Worm (Caenorhabditis elegans) whole organism, L1 larva: ENCODE measurements around the gene fbxa-44.
A peak's percentile ranks its signal among the peaks of the same experiment; 100 is the strongest.

Experiments
- C16A3.4 ChIP-seq: fragments of 150-350 bp; optimal IDR thresholded peaks from 2 replicates; lab custom pipeline; 2014; ENCODE audit warnings: missing biosample characterization, missing genetic modification characterization
- C34B4.2 ChIP-seq: sonication (generic microtip); optimal IDR thresholded peaks from 2 replicates; lab custom pipeline; 2017; ENCODE audit warnings: mild to moderate bottlenecking, missing genetic modification characterization, missing compliant biosample characterization
- F16B12.6 ChIP-seq: fragments of 150-350 bp; optimal IDR thresholded peaks from 2 replicates; lab custom pipeline; 2014; ENCODE audit warnings: missing biosample characterization, missing genetic modification characterization
- Y116A8C.19 ChIP-seq: sonication (generic microtip); optimal IDR thresholded peaks from 2 replicates; lab custom pipeline; 2016; ENCODE audit warnings: missing compliant biosample characterization, missing genetic modification characterization, borderline replicate concordance
- aha-1 ChIP-seq: fragments of 150-350 bp; optimal IDR thresholded peaks from 2 replicates; lab custom pipeline; 2014; ENCODE audit warnings: missing biosample characterization, missing genetic modification characterization
- ama-1 ChIP-seq: fragments of 150-350 bp; optimal IDR thresholded peaks from 2 replicates; lab custom pipeline; 2014
- blmp-1 ChIP-seq: fragments of 150-350 bp; optimal IDR thresholded peaks from 2 replicates; lab custom pipeline; 2014; ENCODE audit warnings: missing biosample characterization, missing genetic modification characterization
- ceh-82 ChIP-seq, 3 experiments: fragments of 150-350 bp in 1 of 3; sonication (generic microtip) in 2 of 3; optimal IDR thresholded peaks; 2 replicates each; lab custom pipeline; 2014 to 2017; ENCODE audit warnings: missing biosample characterization in 3 of 3, missing genetic modification characterization in 3 of 3
- ceh-90 ChIP-seq: sonication (generic microtip); optimal IDR thresholded peaks from 2 replicates; lab custom pipeline; 2016; ENCODE audit warnings: missing genetic modification characterization, missing compliant biosample characterization
- elt-2 ChIP-seq: sonication (generic microtip); optimal IDR thresholded peaks from 2 replicates; lab custom pipeline; 2016; ENCODE audit warnings: missing genetic modification characterization, mild to moderate bottlenecking, inconsistent platforms, missing compliant biosample characterization, missing genetic modification reagents
- elt-3 ChIP-seq, 6 experiments: fragments of 150-350 bp in 1 of 6; sonication (generic microtip); optimal IDR thresholded peaks; 2 replicates each; lab custom pipeline; 2017 to 2018; ENCODE audit warnings: missing biosample characterization in 6 of 6, missing genetic modification characterization in 6 of 6, inconsistent platforms in 1 of 6
- ets-5 ChIP-seq: fragments of 200-800 bp; sonication (Bioruptor generic); IDR thresholded peaks from 2 replicates; pipeline ENCODE4 v1.3.6; 2022; ENCODE audit warnings: missing genetic modification characterization, missing compliant biosample characterization
- fkh-10 ChIP-seq: sonication (generic microtip); optimal IDR thresholded peaks from 2 replicates; lab custom pipeline; 2017; ENCODE audit warnings: missing biosample characterization, missing genetic modification reagents, missing genetic modification characterization
- fkh-8 ChIP-seq: sonication (generic microtip); optimal IDR thresholded peaks from 2 replicates; lab custom pipeline; 2016; ENCODE audit warnings: mild to moderate bottlenecking, missing genetic modification characterization, missing compliant biosample characterization
- hlh-17 ChIP-seq: fragments of 200-800 bp; sonication (Bioruptor generic); optimal IDR thresholded peaks from 2 replicates; lab custom pipeline; 2018; ENCODE audit warnings: missing genetic modification characterization, mild to moderate bottlenecking, missing compliant biosample characterization, moderate library complexity, borderline replicate concordance
- lin-15B ChIP-seq: fragments of 150-350 bp; sonication (generic microtip); optimal IDR thresholded peaks from 3 replicates; lab custom pipeline; 2014; ENCODE audit warnings: missing biosample characterization, missing genetic modification characterization
- lin-35 ChIP-seq, 2 experiments: fragments of 150-350 bp; optimal IDR thresholded peaks; 2 replicates each; lab custom pipeline; 2014; ENCODE audit warnings: missing biosample characterization in 2 of 2, missing genetic modification characterization in 2 of 2, missing genetic modification reagents in 2 of 2
- mab-9 ChIP-seq: fragments of 200-800 bp; sonication (Bioruptor generic); IDR thresholded peaks from 2 replicates; pipeline ENCODE4 v1.3.6; 2022; ENCODE audit warnings: missing genetic modification reagents, missing genetic modification characterization, missing compliant biosample characterization
- nhr-11 ChIP-seq: fragments of 150-350 bp; optimal IDR thresholded peaks from 2 replicates; lab custom pipeline; 2014; ENCODE audit warnings: missing biosample characterization, missing genetic modification characterization
- nhr-19 ChIP-seq: fragments of 200-800 bp; sonication (Bioruptor generic); conservative IDR thresholded peaks from 2 replicates; pipeline ENCODE4 v1.3.6; 2022; ENCODE audit warnings: missing genetic modification characterization, missing compliant biosample characterization
- nhr-237 ChIP-seq: fragments of 150-350 bp; optimal IDR thresholded peaks from 2 replicates; lab custom pipeline; 2014; ENCODE audit warnings: missing biosample characterization, missing genetic modification characterization
- nhr-71 ChIP-seq: sonication (generic microtip); optimal IDR thresholded peaks from 2 replicates; lab custom pipeline; 2016; ENCODE audit warnings: mild to moderate bottlenecking, missing genetic modification characterization, moderate library complexity, missing compliant biosample characterization
- nhr-77 ChIP-seq: fragments of 150-350 bp; optimal IDR thresholded peaks from 2 replicates; lab custom pipeline; 2014; ENCODE audit warnings: missing biosample characterization, missing genetic modification characterization
- nhr-84 ChIP-seq: sonication (generic microtip); optimal IDR thresholded peaks from 2 replicates; lab custom pipeline; 2017; ENCODE audit warnings: missing biosample characterization, missing genetic modification characterization
- nhr-85 ChIP-seq: sonication (generic microtip); peaks from one replicate; lab custom pipeline; 2016; ENCODE audit warnings: missing genetic modification characterization, inconsistent platforms, missing compliant biosample characterization
- rnt-1 ChIP-seq: sonication (generic microtip); optimal IDR thresholded peaks from 2 replicates; lab custom pipeline; 2016; ENCODE audit warnings: mild to moderate bottlenecking, missing genetic modification characterization, moderate library complexity, missing compliant biosample characterization
- skn-1 ChIP-seq: fragments of 150-350 bp; optimal IDR thresholded peaks from 2 replicates; lab custom pipeline; 2014; ENCODE audit warnings: missing biosample characterization, missing genetic modification characterization
- snpc-4 ChIP-seq: fragments of 150-350 bp; optimal IDR thresholded peaks from 2 replicates; lab custom pipeline; 2014; ENCODE audit warnings: missing biosample characterization, missing genetic modification characterization
- snu-23 ChIP-seq: sonication (generic microtip); optimal IDR thresholded peaks from 2 replicates; lab custom pipeline; 2016; ENCODE audit warnings: missing genetic modification characterization, missing compliant biosample characterization
- tbx-2 ChIP-seq: sonication (generic microtip); optimal IDR thresholded peaks from 2 replicates; lab custom pipeline; 2016; ENCODE audit warnings: missing genetic modification characterization, missing compliant biosample characterization
- unc-130 ChIP-seq: fragments of 150-350 bp; optimal IDR thresholded peaks from 2 replicates; lab custom pipeline; 2017; ENCODE audit warnings: missing biosample characterization, missing genetic modification characterization, inconsistent platforms
- xbp-1 ChIP-seq: sonication (generic microtip); optimal IDR thresholded peaks from 2 replicates; lab custom pipeline; 2016; ENCODE audit warnings: missing genetic modification characterization, missing compliant biosample characterization
- ztf-4 ChIP-seq: fragments of 150-350 bp; optimal IDR thresholded peaks from 2 replicates; lab custom pipeline; 2014; ENCODE audit warnings: missing biosample characterization, missing genetic modification characterization

The fbxa-44 gene

ce11 chrV:16842941-16843340, 46.1 kb upstream of the fbxa-44 start, which contains the start of gene clec-25:
Gene clec-25 (plus strand): TSS chrV:16843241.
- no peak for TF ChIP-seq hlh-17 (GFP tag; lab: Kevin White, UChicago)
- TF ChIP-seq unc-130 (tag; lab: Kevin White, UChicago), result no peak
- TF ChIP-seq fkh-10, result no peak
- no peak for TF ChIP-seq elt-3 (tag; optimal IDR thresholded peaks at IDR 0.05; lab: Kevin White, UChicago)
- TF ChIP-seq rnt-1 (tag; lab: Kevin White, UChicago), result no peak
- no peak for TF ChIP-seq blmp-1 (tag; lab: Kevin White, UChicago)
- no peak for TF ChIP-seq ets-5 (GFP tag; lab: Robert Waterston, UW)
- TF ChIP-seq nhr-19 (GFP tag; lab: Robert Waterston, UW), result no peak
- no peak for TF ChIP-seq fkh-8 (tag; lab: Kevin White, UChicago)
- TF ChIP-seq xbp-1, result no peak
- TF ChIP-seq nhr-237 (tag; lab: Kevin White, UChicago), result no peak

- TF ChIP-seq elt-2 (tag; lab: Kevin White, UChicago) (peak; percentile 44), nhr-77 (tag; lab: Kevin White, UChicago) (no peak)
- TF ChIP-seq, all 84 proteins: peak for 1
Observed at ce11 chrV:16848498-16848897, 40.6 kb upstream of the fbxa-44 start, which contains the start of the genes clec-36 and clec-26. Gene clec-36 (minus strand): TSS chrV:16848598. Gene clec-26 (plus strand): TSS chrV:16848611.

ce11 chrV:16852002-16852401, 37.1 kb upstream of the fbxa-44 start, which contains the start of gene clec-37:
Gene clec-37 (minus strand): TSS chrV:16852102.
- TF ChIP-seq elt-3 (tag; optimal IDR thresholded peaks at IDR 0.05; lab: Kevin White, UChicago), result no peak
- TF ChIP-seq nhr-77 (tag; lab: Kevin White, UChicago), result no peak
- no peak for TF ChIP-seq skn-1 (tag; lab: Kevin White, UChicago)
- no peak for TF ChIP-seq ztf-4 (tag; lab: Kevin White, UChicago)
- TF ChIP-seq ceh-90 (tag; lab: Kevin White, UChicago), result no peak

- TF ChIP-seq aha-1 (tag; lab: Kevin White, UChicago), result no peak
- no peak for TF ChIP-seq blmp-1 (tag; lab: Kevin White, UChicago)
- TF ChIP-seq C16A3.4 (tag; lab: Kevin White, UChicago), result no peak
- no peak for TF ChIP-seq nhr-84 (tag; lab: Kevin White, UChicago)
- TF ChIP-seq tbx-2 (tag; lab: Kevin White, UChicago), result no peak
- TF ChIP-seq lin-35 (GFP tag; optimal IDR thresholded peaks at IDR 0.05; lab: Kevin White, UChicago), result no peak
- TF ChIP-seq nhr-71 (tag; lab: Kevin White, UChicago), result no peak
- no peak for TF ChIP-seq snu-23 (GFP tag; lab: Kevin White, UChicago)
- no peak for TF ChIP-seq nhr-85
- TF ChIP-seq xbp-1, result no peak
- no peak for TF ChIP-seq ama-1 (lab: Kevin White, UChicago)
- TF ChIP-seq fkh-10, result no peak
- no peak for TF ChIP-seq F16B12.6 (tag; lab: Kevin White, UChicago)
- TF ChIP-seq ceh-90 (tag; lab: Kevin White, UChicago), result no peak
- TF ChIP-seq lin-15B (tag; lab: Kevin White, UChicago), result no peak
- TF ChIP-seq nhr-11 (tag; lab: Kevin White, UChicago), result no peak
- TF ChIP-seq skn-1 (tag; lab: Kevin White, UChicago), result no peak
- TF ChIP-seq ceh-82 (tag; optimal IDR thresholded peaks at IDR 0.05; lab: Kevin White, UChicago), result no peak
- TF ChIP-seq snpc-4 (tag; lab: Kevin White, UChicago), result no peak
Observed at ce11 chrV:16853956-16854683, 35.0 kb upstream of the fbxa-44 start, which contains the start of the genes clec-35 and clec-27. Gene clec-35 (minus strand): TSS chrV:16854056. Gene clec-27 (plus strand): TSS chrV:16854633.

- TF ChIP-seq Y116A8C.19, result no peak
- TF ChIP-seq mab-9 (GFP tag; lab: Robert Waterston, UW), result no peak
- no peak for TF ChIP-seq skn-1 (tag; lab: Kevin White, UChicago)
- no peak for TF ChIP-seq C34B4.2 (tag; lab: Kevin White, UChicago)
Observed at ce11 chrV:16857977-16858479, 31.0 kb upstream of the fbxa-44 start, which contains the start of the genes clec-31 and clec-22. Gene clec-31 (minus strand): TSS chrV:16858077. Gene clec-22 (plus strand): TSS chrV:16858429.
